Fruit fly (Drosophila melanogaster) Kc167 (cell line): Measurements from ENCODE around the gene CG11600.

Experiments used
- Myc ChIP-seq: fragments of >200 bp; optimal IDR thresholded peaks from 2 replicates; lab custom pipeline; 2017; ENCODE audit warnings: missing external identifiers
- psq ChIP-seq: fragments of >200 bp; optimal IDR thresholded peaks from 2 replicates; lab custom pipeline; 2017; ENCODE audit warnings: missing external identifiers

dm6 chr3R:12676160-12676559, 39.8 kb downstream of the CG11600 start, which contains the start of gene CG43630:
- TF ChIP-seq Myc (lab: Kevin White, UChicago) (no peak), psq (lab: Kevin White, UChicago) (no peak)
